Fruit fly (Drosophila melanogaster): ENCODE results near the gene CG42740.

CG42740 gene

DNA sequence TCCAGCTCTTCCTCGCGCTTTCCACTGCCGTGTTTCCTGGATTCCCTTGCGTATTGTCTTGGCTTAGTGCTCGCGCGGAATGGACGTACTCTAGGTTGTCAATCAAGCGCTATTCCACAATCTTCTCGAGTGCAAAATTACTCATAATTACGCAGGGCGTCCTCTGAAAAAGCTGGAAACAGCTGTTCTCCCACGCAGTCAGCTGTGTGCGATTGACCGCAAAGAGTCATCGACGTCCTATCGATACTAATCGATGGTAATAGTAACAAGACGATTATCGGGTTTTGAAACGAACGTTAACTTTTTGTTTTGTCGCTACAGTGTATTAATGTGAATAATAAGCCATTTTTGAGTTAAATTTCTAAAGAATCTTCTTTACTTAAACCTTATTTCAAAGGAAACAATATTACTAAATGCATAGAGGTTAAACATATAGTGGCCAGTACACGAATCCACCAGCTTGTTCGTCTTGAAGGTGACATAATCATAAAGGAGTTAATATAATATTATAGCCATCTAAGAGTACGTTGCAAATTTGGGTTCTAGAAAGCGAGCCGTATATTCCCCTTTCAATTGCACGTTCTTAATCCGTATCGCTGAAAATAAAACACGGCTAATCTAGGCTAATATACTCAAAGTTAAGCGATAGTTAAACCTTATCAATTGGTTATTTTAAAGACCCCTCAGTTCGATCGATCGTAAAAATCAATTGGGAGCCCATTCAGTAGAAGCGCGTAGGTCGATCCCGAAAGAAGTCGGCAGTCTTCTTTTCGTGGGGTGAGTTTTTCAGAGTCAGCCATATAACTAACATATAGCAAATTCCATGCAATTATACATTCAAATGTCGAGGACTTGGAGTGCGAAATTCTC lies 36.5 kb upstream of the CG42740 start, which contains the start of the genes CG2224 and CDase:
Gene CG2224 (minus strand): TSS at position 235 of the 870 bp plus-strand sequence.
Gene CDase (plus strand): TSS at position 456 of the 870 bp plus-strand sequence.
- TF ChIP-seq Lpt (GFP tag; optimal IDR thresholded peaks at IDR 0.05): no peak
- TF ChIP-seq Eip78C (GFP tag): peak; percentile 8

DNA sequence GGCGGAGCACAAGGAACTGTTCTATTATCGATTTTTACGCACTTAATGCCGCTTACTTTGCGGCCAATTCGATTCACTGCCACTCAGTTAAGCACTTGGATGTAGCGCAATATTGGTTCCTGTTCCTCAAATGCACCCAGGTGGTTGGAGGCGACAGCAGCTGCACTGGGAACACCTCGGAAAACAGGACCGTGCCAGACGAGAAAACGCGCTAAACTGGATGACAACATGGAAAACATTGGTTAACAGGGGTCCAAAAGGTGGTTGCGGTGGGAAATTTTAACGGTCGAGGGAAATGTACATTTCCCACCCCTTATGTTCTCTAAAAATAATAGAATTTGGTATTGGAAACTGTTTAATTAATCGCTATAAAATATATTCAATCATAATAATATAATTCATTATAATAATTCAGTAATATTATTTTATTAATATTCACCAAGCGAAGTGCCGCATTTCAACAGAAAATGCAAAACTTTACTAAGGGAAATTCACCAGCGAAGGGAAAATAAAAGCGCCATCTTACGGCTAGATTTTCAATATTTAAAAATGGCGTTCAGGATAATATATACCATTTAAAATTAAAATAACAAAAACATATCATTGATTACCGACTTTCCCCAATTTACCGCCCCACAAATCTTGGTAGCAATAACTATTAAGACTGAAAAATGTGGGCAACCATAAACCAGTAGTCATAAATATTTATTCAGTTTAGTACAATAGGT lies 33.2 kb upstream of the CG42740 start, which contains the start of gene aralar1:
Gene aralar1 (minus strand): TSS at position 51 of the 728 bp plus-strand sequence.
- TF ChIP-seq spab (GFP tag; optimal IDR thresholded peaks at IDR 0.05) (no peak), CG1621 (tag; optimal IDR thresholded peaks at IDR 0.05) (no peak), CG9139 (GFP tag; optimal IDR thresholded peaks at IDR 0.05) (no peak), Sox15 (GFP tag; optimal IDR thresholded peaks at IDR 0.05) (no peak), Eip93F (GFP tag; optimal IDR thresholded peaks at IDR 0.05) (no peak), Sox102F (GFP tag; optimal IDR thresholded peaks at IDR 0.05) (no peak), salr (GFP tag; optimal IDR thresholded peaks at IDR 0.05) (no peak), CG31627 (GFP tag; optimal IDR thresholded peaks at IDR 0.05) (no peak), esn (GFP tag; optimal IDR thresholded peaks at IDR 0.05) (no peak), CG4318 (GFP tag; optimal IDR thresholded peaks at IDR 0.05) (no peak), fd85E (GFP tag; optimal IDR thresholded peaks at IDR 0.05) (no peak), Ets21C (GFP tag; optimal IDR thresholded peaks at IDR 0.05) (no peak), Gug (GFP tag; IDR thresholded peaks at IDR 0.05) (no peak), Ets96B (tag; optimal IDR thresholded peaks at IDR 0.05) (no peak), svp (GFP tag) (no peak), acj6 (GFP tag; optimal IDR thresholded peaks at IDR 0.05) (no peak), CG32006 (GFP tag; optimal IDR thresholded peaks at IDR 0.05) (no peak)

DNA sequence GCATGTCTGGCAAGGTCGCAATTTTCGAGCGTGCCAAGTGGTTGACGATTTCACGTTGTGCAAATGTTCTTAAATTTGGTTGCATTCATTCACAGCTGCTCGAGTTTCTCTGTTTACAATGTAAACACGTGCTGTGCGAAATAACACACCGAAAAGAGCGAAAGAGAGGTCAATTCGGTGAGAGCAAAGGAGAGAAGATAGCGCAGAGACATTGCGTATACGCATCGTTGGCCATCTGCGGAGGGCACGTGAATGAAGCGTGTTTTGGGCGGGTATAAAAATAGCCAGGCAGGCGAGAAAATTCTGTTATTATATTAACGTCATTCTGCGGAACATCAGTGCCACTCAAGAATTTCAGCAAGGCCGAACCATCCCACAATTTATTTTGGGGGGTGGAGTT lies 31.7 kb upstream of the CG42740 start:
- no peak for TF ChIP-seq Hr38 (GFP tag; optimal IDR thresholded peaks at IDR 0.05)
- no peak for TF ChIP-seq Ets96B (tag; optimal IDR thresholded peaks at IDR 0.05)
- TF ChIP-seq net (GFP tag; optimal IDR thresholded peaks at IDR 0.05): no peak
- TF ChIP-seq Sox15 (GFP tag; optimal IDR thresholded peaks at IDR 0.05): no peak
- peak; percentile 15 for TF ChIP-seq CG31627 (GFP tag; optimal IDR thresholded peaks at IDR 0.05)
- no peak for TF ChIP-seq Hr4 (GFP tag; optimal IDR thresholded peaks at IDR 0.05)
- TF ChIP-seq Met (GFP tag; optimal IDR thresholded peaks at IDR 0.05): peak; percentile 52
- TF ChIP-seq cyc (GFP tag; optimal IDR thresholded peaks at IDR 0.05): no peak
- no peak for TF ChIP-seq Blimp-1 (GFP tag; optimal IDR thresholded peaks at IDR 0.05)
- no peak for TF ChIP-seq acj6 (GFP tag; optimal IDR thresholded peaks at IDR 0.05)
- peak; percentile 1 for TF ChIP-seq Sox102F (GFP tag; optimal IDR thresholded peaks at IDR 0.05)
- TF ChIP-seq CG6276 (GFP tag; optimal IDR thresholded peaks at IDR 0.05): no peak
- no peak for TF ChIP-seq CG10669 (GFP tag; optimal IDR thresholded peaks at IDR 0.05)
- peak; percentile 26 for TF ChIP-seq Eip78C (GFP tag)
- peak; percentile 32; the same call in 1 of the 3 replicates for TF ChIP-seq CG6163 (GFP tag; IDR thresholded peaks at IDR 0.05)
- TF ChIP-seq pdm3 (GFP tag; optimal IDR thresholded peaks at IDR 0.05): no peak
- no peak for TF ChIP-seq CG8119 (GFP tag; IDR thresholded peaks at IDR 0.05)
- no peak for TF ChIP-seq Ets21C (GFP tag; optimal IDR thresholded peaks at IDR 0.05)
- TF ChIP-seq dac (GFP tag; optimal IDR thresholded peaks at IDR 0.05): no peak
- no peak for TF ChIP-seq CG3032 (tag; optimal IDR thresholded peaks at IDR 0.05)
- no peak for TF ChIP-seq CG11294 (GFP tag; IDR thresholded peaks at IDR 0.05)
- no peak for TF ChIP-seq CG16779 (tag; optimal IDR thresholded peaks at IDR 0.05)
- no peak for TF ChIP-seq CG34406 (GFP tag; optimal IDR thresholded peaks at IDR 0.05)
- TF ChIP-seq topi (GFP tag; optimal IDR thresholded peaks at IDR 0.05): peak; percentile 8
- TF ChIP-seq salr (GFP tag; optimal IDR thresholded peaks at IDR 0.05): no peak
- peak; percentile 83 for TF ChIP-seq svp (GFP tag)
- no peak for TF ChIP-seq Gug (GFP tag; IDR thresholded peaks at IDR 0.05)
- TF ChIP-seq CG1621 (tag; optimal IDR thresholded peaks at IDR 0.05): no peak
- TF ChIP-seq CG3919 (GFP tag; optimal IDR thresholded peaks at IDR 0.05): peak; percentile 8
- TF ChIP-seq OdsH (GFP tag; optimal IDR thresholded peaks at IDR 0.05): no peak
- no peak for TF ChIP-seq Eip93F (GFP tag; optimal IDR thresholded peaks at IDR 0.05)
- peak; percentile 3 for TF ChIP-seq CG6792 (GFP tag; optimal IDR thresholded peaks at IDR 0.05)
- TF ChIP-seq Sox14 (GFP tag; optimal IDR thresholded peaks at IDR 0.05): no peak
- no peak for TF ChIP-seq lz (GFP tag; optimal IDR thresholded peaks at IDR 0.05)
- TF ChIP-seq fd59A (GFP tag; optimal IDR thresholded peaks at IDR 0.05): no peak
- TF ChIP-seq CG9139 (GFP tag; optimal IDR thresholded peaks at IDR 0.05): no peak
- no peak for TF ChIP-seq fkh (GFP tag; optimal IDR thresholded peaks at IDR 0.05)
- TF ChIP-seq esn (GFP tag; optimal IDR thresholded peaks at IDR 0.05): peak; percentile 38

Data from whole organism, prepupa.